Worm (Caenorhabditis elegans) whole organism, L3 larva: ENCODE measurements around the gene alfa-1.
A peak's percentile ranks its signal among the peaks of the same experiment; 100 is the strongest.

Source experiments
- lin-15B ChIP-seq: fragments of 150-350 bp; optimal IDR thresholded peaks from 2 replicates; lab custom pipeline; 2014; ENCODE audit warnings: missing biosample characterization, missing genetic modification characterization
- unc-62 ChIP-seq: fragments of 150-350 bp; sonication (generic microtip); optimal IDR thresholded peaks from 4 replicates; lab custom pipeline; 2014; ENCODE audit warnings: missing biosample characterization, missing genetic modification reagents, missing genetic modification characterization

DNA sequence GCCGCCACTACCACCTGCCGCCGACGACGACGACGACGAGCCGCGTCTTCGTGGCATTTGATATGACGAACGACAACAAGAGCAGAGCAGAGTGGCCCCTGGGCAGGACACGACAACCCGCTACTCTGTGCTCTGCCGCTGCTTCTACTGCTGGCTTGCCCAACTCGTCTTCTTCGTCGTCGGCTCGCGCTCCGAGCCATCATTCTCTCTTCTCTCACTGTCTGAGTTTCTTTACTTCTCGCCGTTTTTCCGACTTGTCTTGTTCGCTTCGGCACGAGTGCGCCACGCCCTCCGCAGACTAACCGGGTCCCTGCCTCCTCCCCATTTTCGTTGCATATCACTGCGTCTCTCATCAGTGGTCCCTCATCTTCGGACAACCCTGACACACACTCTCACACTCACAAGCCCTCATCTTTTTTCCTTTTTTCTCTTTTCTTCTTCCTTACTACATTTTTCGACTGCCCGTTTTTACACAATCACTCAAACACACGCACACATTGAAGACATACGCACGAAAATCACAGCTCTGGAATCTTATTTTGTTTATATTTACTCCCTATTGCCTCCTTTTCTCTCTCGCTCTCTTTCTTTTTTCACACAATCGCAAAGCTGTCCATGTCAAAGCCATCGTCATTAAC lies 20.2 kb downstream of the alfa-1 start:
- TF ChIP-seq unc-62 (GFP tag; lab: Kevin White, UChicago): peak; percentile 84
- peak; percentile 8 for TF ChIP-seq lin-15B (tag; lab: Kevin White, UChicago)
